Fruit fly (Drosophila melanogaster): ENCODE data around the gene Dtg.
A peak's percentile ranks its signal among the peaks of the same experiment; 100 is the strongest.

Dtg gene

dm6 chr3R:12654253-12654623 is 6.4 kb downstream of the Dtg start, which contains the start of gene CG6225:
Gene CG6225, plus strand, starts transcription at chr3R:12654577.
- TF ChIP-seq OdsH (GFP tag; optimal IDR thresholded peaks at IDR 0.05): no peak
- TF ChIP-seq CG32264 (GFP tag; optimal IDR thresholded peaks at IDR 0.05): no peak
- no peak for TF ChIP-seq woc (GFP tag; optimal IDR thresholded peaks at IDR 0.05)
- no peak for TF ChIP-seq foxo (GFP tag; optimal IDR thresholded peaks at IDR 0.05)
- TF ChIP-seq Sp1 (GFP tag; optimal IDR thresholded peaks at IDR 0.05): no peak
- no peak for TF ChIP-seq Dfd (GFP tag; optimal IDR thresholded peaks at IDR 0.05)
- no peak for TF ChIP-seq lola (GFP tag; optimal IDR thresholded peaks at IDR 0.05)
- no peak for TF ChIP-seq Hr78 (GFP tag; optimal IDR thresholded peaks at IDR 0.05)
- no peak for TF ChIP-seq Jra (GFP tag; optimal IDR thresholded peaks at IDR 0.05)
- TF ChIP-seq dmrt93B (GFP tag; optimal IDR thresholded peaks at IDR 0.05): no peak
- no peak for TF ChIP-seq Vsx2 (GFP tag; optimal IDR thresholded peaks at IDR 0.05; ENCODE audit: partially characterized antibody)
- TF ChIP-seq ey (GFP tag; optimal IDR thresholded peaks at IDR 0.05): no peak
- TF ChIP-seq usp (GFP tag; optimal IDR thresholded peaks at IDR 0.05): no peak
- no peak for TF ChIP-seq Mio (GFP tag; optimal IDR thresholded peaks at IDR 0.05)
- TF ChIP-seq sage (GFP tag; optimal IDR thresholded peaks at IDR 0.05): no peak
- no peak for TF ChIP-seq sv (GFP tag; optimal IDR thresholded peaks at IDR 0.05)
- no peak for TF ChIP-seq rgr (GFP tag; optimal IDR thresholded peaks at IDR 0.05)
- TF ChIP-seq brk (GFP tag; optimal IDR thresholded peaks at IDR 0.05): no peak
- no peak for TF ChIP-seq tai (GFP tag; optimal IDR thresholded peaks at IDR 0.05)
- TF ChIP-seq Rel (GFP tag; optimal IDR thresholded peaks at IDR 0.05): no peak
- no peak for TF ChIP-seq Rel (tag; optimal IDR thresholded peaks at IDR 0.05)

- TF ChIP-seq HLH106 (tag; optimal IDR thresholded peaks at IDR 0.05): no peak
- TF ChIP-seq OdsH (GFP tag; optimal IDR thresholded peaks at IDR 0.05): peak; percentile 4
- no peak for TF ChIP-seq woc (GFP tag; optimal IDR thresholded peaks at IDR 0.05)
- TF ChIP-seq psq (GFP tag; optimal IDR thresholded peaks at IDR 0.05): no peak
Measured at dm6 chr3R:12656946-12657566, 9.2 kb downstream of the Dtg start.

dm6 chr3R:12662531-12662930 is 14.7 kb downstream of the Dtg start, which contains the start of gene CG14395:
Gene CG14395, plus strand, starts transcription at chr3R:12662831.
- TF ChIP-seq Dif (GFP tag; optimal IDR thresholded peaks at IDR 0.05; ENCODE audit: partially characterized antibody): no peak
- TF ChIP-seq CrebA (GFP tag; optimal IDR thresholded peaks at IDR 0.05; ENCODE audit: borderline replicate concordance): no peak
- TF ChIP-seq lola (GFP tag; optimal IDR thresholded peaks at IDR 0.05): no peak
- TF ChIP-seq Myc (optimal IDR thresholded peaks at IDR 0.05): no peak

- TF ChIP-seq Vsx2 (GFP tag; optimal IDR thresholded peaks at IDR 0.05; ENCODE audit: partially characterized antibody) (no peak), woc (GFP tag; optimal IDR thresholded peaks at IDR 0.05) (no peak), Myc (optimal IDR thresholded peaks at IDR 0.05) (no peak), CrebA (GFP tag; optimal IDR thresholded peaks at IDR 0.05; ENCODE audit: borderline replicate concordance) (no peak), dl (GFP tag; optimal IDR thresholded peaks at IDR 0.05; ENCODE audit: insufficient read depth in 1 of 2, partially characterized antibody in 2 of 2) (no peak), dsf (GFP tag; optimal IDR thresholded peaks at IDR 0.05; ENCODE audit: borderline replicate concordance) (no peak), lola (GFP tag; optimal IDR thresholded peaks at IDR 0.05) (no peak), Dfd (GFP tag; optimal IDR thresholded peaks at IDR 0.05) (no peak), N (GFP tag; optimal IDR thresholded peaks at IDR 0.05) (no peak), psq (GFP tag; optimal IDR thresholded peaks at IDR 0.05) (no peak), Rel (GFP tag; optimal IDR thresholded peaks at IDR 0.05) (no peak), Rel (tag; optimal IDR thresholded peaks at IDR 0.05) (no peak), rgr (GFP tag; optimal IDR thresholded peaks at IDR 0.05) (no peak), Abd-B (GFP tag; optimal IDR thresholded peaks at IDR 0.05) (no peak), GATAd (GFP tag; optimal IDR thresholded peaks at IDR 0.05) (no peak), sage (GFP tag; optimal IDR thresholded peaks at IDR 0.05) (no peak), Hr83 (GFP tag; optimal IDR thresholded peaks at IDR 0.05; ENCODE audit: poor library complexity, severe bottlenecking) (no peak), fru (GFP tag; optimal IDR thresholded peaks at IDR 0.05) (no peak), CG32264 (GFP tag; optimal IDR thresholded peaks at IDR 0.05) (no peak), Hr78 (GFP tag; optimal IDR thresholded peaks at IDR 0.05) (no peak)
Measured at dm6 chr3R:12666206-12666834, 18.5 kb downstream of the Dtg start.

Data from whole organism, wandering third instar larva.